Worm (Caenorhabditis elegans) whole organism, L1 larva: Measurements from ENCODE around the gene T05C12.9.

Experiments used
- aha-1 ChIP-seq: fragments of 150-350 bp; optimal IDR thresholded peaks from 2 replicates; lab custom pipeline; 2014; ENCODE audit warnings: missing biosample characterization, missing genetic modification characterization
- alr-1 ChIP-seq: fragments of 200-800 bp; sonication (Bioruptor generic); optimal IDR thresholded peaks from 2 replicates; lab custom pipeline; 2018; ENCODE audit warnings: borderline replicate concordance, mild to moderate bottlenecking, missing genetic modification characterization, missing compliant biosample characterization
- ama-1 ChIP-seq: fragments of 150-350 bp; optimal IDR thresholded peaks from 2 replicates; lab custom pipeline; 2014
- egl-27 ChIP-seq, 2 experiments: fragments of 150-350 bp in 1 of 2; sonication (generic microtip); optimal IDR thresholded peaks; 3 replicates each; lab custom pipeline; 2017 to 2018; ENCODE audit warnings: missing biosample characterization in 2 of 2, missing genetic modification characterization in 2 of 2, missing genetic modification reagents in 2 of 2
- elt-2 ChIP-seq: sonication (generic microtip); optimal IDR thresholded peaks from 2 replicates; lab custom pipeline; 2016; ENCODE audit warnings: missing genetic modification characterization, mild to moderate bottlenecking, inconsistent platforms, missing compliant biosample characterization, missing genetic modification reagents
- fkh-10 ChIP-seq: sonication (generic microtip); optimal IDR thresholded peaks from 2 replicates; lab custom pipeline; 2017; ENCODE audit warnings: missing biosample characterization, missing genetic modification reagents, missing genetic modification characterization
- irx-1 ChIP-seq: sonication (generic microtip); optimal IDR thresholded peaks from 2 replicates; lab custom pipeline; 2016; ENCODE audit warnings: missing genetic modification characterization, missing compliant biosample characterization
- mdl-1 ChIP-seq, 2 experiments: fragments of 150-350 bp; optimal IDR thresholded peaks; 2 replicates each; lab custom pipeline; 2014 to 2017; ENCODE audit warnings: missing biosample characterization in 2 of 2, missing genetic modification characterization in 2 of 2, inconsistent platforms in 1 of 2
- nhr-11 ChIP-seq: fragments of 150-350 bp; optimal IDR thresholded peaks from 2 replicates; lab custom pipeline; 2014; ENCODE audit warnings: missing biosample characterization, missing genetic modification characterization
- nhr-237 ChIP-seq: fragments of 150-350 bp; optimal IDR thresholded peaks from 2 replicates; lab custom pipeline; 2014; ENCODE audit warnings: missing biosample characterization, missing genetic modification characterization
- pag-3 ChIP-seq: sonication (generic microtip); optimal IDR thresholded peaks from 2 replicates; lab custom pipeline; 2017; ENCODE audit warnings: missing genetic modification characterization, mild to moderate bottlenecking, missing compliant biosample characterization, antibody characterized with exemption, borderline replicate concordance; ENCODE audit not compliant: insufficient read depth
- pqm-1 ChIP-seq: sonication (generic microtip); optimal IDR thresholded peaks from 3 replicates; lab custom pipeline; 2017; ENCODE audit warnings: missing biosample characterization, missing genetic modification characterization
- sup-37 ChIP-seq: fragments of 200-800 bp; sonication (Bioruptor generic); optimal IDR thresholded peaks from 2 replicates; lab custom pipeline; 2018; ENCODE audit warnings: mild to moderate bottlenecking, missing genetic modification characterization, missing compliant biosample characterization
- unc-62 ChIP-seq: fragments of 150-350 bp; optimal IDR thresholded peaks from 2 replicates; lab custom pipeline; 2014; ENCODE audit warnings: missing biosample characterization, missing genetic modification reagents, missing genetic modification characterization

DNA sequence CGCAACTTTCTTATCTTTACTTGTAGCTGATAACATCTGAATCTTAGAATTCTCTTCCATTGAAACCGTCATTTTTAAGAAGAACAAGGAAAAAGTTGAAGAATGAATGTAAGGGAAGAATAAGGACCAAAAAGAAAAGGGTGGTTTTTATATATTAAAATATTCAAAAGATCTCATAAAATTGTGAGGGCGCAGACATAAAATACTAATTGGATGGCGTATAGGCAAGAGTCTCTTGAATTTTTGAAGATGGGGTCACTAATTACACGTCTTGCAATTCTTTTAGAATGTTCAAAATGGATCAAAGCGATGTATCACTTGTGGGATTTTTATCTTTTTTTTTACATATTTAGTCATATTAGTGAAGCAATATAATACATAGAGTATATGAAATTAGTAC is 19.7 kb upstream of the T05C12.9 start, which contains the start of gene twk-3:
- TF ChIP-seq aha-1 (tag; lab: Kevin White, UChicago) = no peak
- no peak for TF ChIP-seq ama-1 (lab: Kevin White, UChicago)
- no peak for TF ChIP-seq sup-37 (GFP tag; lab: Kevin White, UChicago)
- TF ChIP-seq mdl-1 (tag; optimal IDR thresholded peaks at IDR 0.05; lab: Kevin White, UChicago) = no peak
- no peak for TF ChIP-seq unc-62 (GFP tag; lab: Kevin White, UChicago)
- no peak for TF ChIP-seq pqm-1
- TF ChIP-seq elt-2 (tag; lab: Kevin White, UChicago) = no peak
- TF ChIP-seq irx-1 (tag; lab: Kevin White, UChicago) = no peak
- no peak for TF ChIP-seq nhr-237
- no peak for TF ChIP-seq alr-1 (tag; lab: Kevin White, UChicago)
- TF ChIP-seq fkh-10 (GFP tag; lab: Kevin White, UChicago) = no peak
- TF ChIP-seq pag-3 (tag; lab: Kevin White, UChicago) = no peak
- no peak for TF ChIP-seq egl-27 (tag; optimal IDR thresholded peaks at IDR 0.05; lab: Kevin White, UChicago)
- no peak for TF ChIP-seq nhr-11 (tag; lab: Kevin White, UChicago)
